4 worm cellular contexts compared by ENCODE assay signal in genomic region chrV:723895-724352, ce11.
A peak's percentile ranks its signal among the peaks of the same experiment; 100 is the strongest.
TF ChIP-seq lines count a peak whose summit lies in the region.

Gene fbxb-72 (minus strand): TSS chrV:723952.

TF ChIP-seq in whole organism, L1 larva, 84 proteins besides CTCF, POLR2A, EP300 and RAD21 (continued from another document and continues in another):
- TF ChIP-seq jun-1 (tag; optimal IDR thresholded peaks at IDR 0.05; lab: Kevin White, UChicago) (peak; percentile 48), swsn-7 (tag; optimal IDR thresholded peaks at IDR 0.05; lab: Kevin White, UChicago) (peak; percentile 7), lin-39 (tag; optimal IDR thresholded peaks at IDR 0.05; lab: Kevin White, UChicago) (peak; percentile 37), fkh-10 (GFP tag; optimal IDR thresholded peaks at IDR 0.05; lab: Kevin White, UChicago) (no peak), grh-1 (GFP tag; IDR thresholded peaks at IDR 0.05; lab: Robert Waterston, UW) (no peak), snpc-4 (tag; optimal IDR thresholded peaks at IDR 0.05; lab: Kevin White, UChicago) (no peak), skn-1 (tag; optimal IDR thresholded peaks at IDR 0.05; lab: Kevin White, UChicago) (no peak), C04F5.9 (tag; optimal IDR thresholded peaks at IDR 0.05; lab: Kevin White, UChicago) (peak; percentile 21), vab-15 (tag; optimal IDR thresholded peaks at IDR 0.05; lab: Kevin White, UChicago) (no peak), zip-4 (GFP tag; optimal IDR thresholded peaks at IDR 0.05; lab: Kevin White, UChicago) (peak; percentile 23), hpl-2 (GFP tag; optimal IDR thresholded peaks at IDR 0.05; lab: Kevin White, UChicago) (peak; percentile 75), hlh-4 (tag; optimal IDR thresholded peaks at IDR 0.05; lab: Kevin White, UChicago) (no peak), elt-3 (tag; optimal IDR thresholded peaks at IDR 0.05; lab: Kevin White, UChicago) (peak in 2 of 6 experiments; percentile 12 to 20), ztf-11 (tag; optimal IDR thresholded peaks at IDR 0.05; lab: Kevin White, UChicago) (peak in 1 of 2 experiments; percentile 5), mab-9 (GFP tag; IDR thresholded peaks at IDR 0.05; lab: Robert Waterston, UW) (no peak), tbx-2 (tag; optimal IDR thresholded peaks at IDR 0.05; lab: Kevin White, UChicago) (peak; percentile 69), unc-98 (GFP tag; IDR thresholded peaks at IDR 0.05; lab: Robert Waterston, UW) (no peak), nhr-85 (tag; lab: Kevin White, UChicago) (no peak), tlp-1 (tag; optimal IDR thresholded peaks at IDR 0.05; lab: Kevin White, UChicago) (no peak), blmp-1 (tag; optimal IDR thresholded peaks at IDR 0.05; lab: Kevin White, UChicago) (no peak), ets-5 (GFP tag; IDR thresholded peaks at IDR 0.05; lab: Robert Waterston, UW) (no peak), pax-3 (tag; optimal IDR thresholded peaks at IDR 0.05; lab: Kevin White, UChicago) (no peak), alr-1 (tag; optimal IDR thresholded peaks at IDR 0.05; lab: Kevin White, UChicago; ENCODE audit: borderline replicate concordance) (no peak), egl-27 (tag; optimal IDR thresholded peaks at IDR 0.05; lab: Kevin White, UChicago) (no peak), rnt-1 (tag; optimal IDR thresholded peaks at IDR 0.05; lab: Kevin White, UChicago) (peak; percentile 53), efl-3 (GFP tag; optimal IDR thresholded peaks at IDR 0.05; lab: Kevin White, UChicago) (no peak), ceh-8 (GFP tag; optimal IDR thresholded peaks at IDR 0.05; lab: Kevin White, UChicago) (no peak), aly-2 (tag; optimal IDR thresholded peaks at IDR 0.05; lab: Kevin White, UChicago) (peak; percentile 100), nhr-237 (tag; optimal IDR thresholded peaks at IDR 0.05; lab: Kevin White, UChicago) (no peak), dsc-1 (tag; optimal IDR thresholded peaks at IDR 0.05; lab: Kevin White, UChicago) (no peak), lin-15B (tag; optimal IDR thresholded peaks at IDR 0.05; lab: Kevin White, UChicago) (no peak), unc-30 (tag; optimal IDR thresholded peaks at IDR 0.05; lab: Kevin White, UChicago) (no peak), ceh-88 (GFP tag; IDR thresholded peaks at IDR 0.05; lab: Robert Waterston, UW) (peak; percentile 38; the same call in 1 of the 2 replicates), fkh-8 (tag; optimal IDR thresholded peaks at IDR 0.05; lab: Kevin White, UChicago) (peak; percentile 46)

TF ChIP-seq in whole organism, L3 larva, 47 proteins besides CTCF, POLR2A, EP300 and RAD21 (continued from another document):
- TF ChIP-seq pha-4 (tag; optimal IDR thresholded peaks at IDR 0.05; lab: Kevin White, UChicago) (peak; percentile 55), zag-1 (tag; optimal IDR thresholded peaks at IDR 0.05; lab: Kevin White, UChicago) (no peak), ceh-9 (tag; optimal IDR thresholded peaks at IDR 0.05; lab: Kevin White, UChicago) (no peak)

TF ChIP-seq in whole organism, L4 larva, 104 proteins besides CTCF, POLR2A, EP300 and RAD21 (continued from another document and continues in another):
- peak; percentile 8; the same call in 1 of the 2 replicates for TF ChIP-seq Y105C5A.15 (GFP tag; IDR thresholded peaks at IDR 0.05; lab: Robert Waterston, UW)
- TF ChIP-seq F37D6.2 (tag; optimal IDR thresholded peaks at IDR 0.05; lab: Kevin White, UChicago): no peak
- peak; percentile 90 for TF ChIP-seq dve-1 (tag; optimal IDR thresholded peaks at IDR 0.05; lab: Kevin White, UChicago; ENCODE audit: insufficient read depth)
- no peak for TF ChIP-seq ceh-32 (tag; optimal IDR thresholded peaks at IDR 0.05; lab: Kevin White, UChicago; ENCODE audit: poor library complexity)
- TF ChIP-seq madf-5 (GFP tag; IDR thresholded peaks at IDR 0.05; lab: Robert Waterston, UW): no peak
- TF ChIP-seq F44E2.7 (GFP tag; IDR thresholded peaks at IDR 0.05; lab: Robert Waterston, UW): no peak
- TF ChIP-seq lin-38 (GFP tag; IDR thresholded peaks at IDR 0.05; lab: Robert Waterston, UW): peak; percentile 58
- 0 out of 2 replicates have a peak, but pooled peaks have one; percentile 19 for TF ChIP-seq lim-7 (GFP tag; IDR thresholded peaks at IDR 0.05; lab: Robert Waterston, UW)
- TF ChIP-seq nhr-76 (tag; optimal IDR thresholded peaks at IDR 0.05; lab: Kevin White, UChicago): no peak
- TF ChIP-seq hif-1 (tag; optimal IDR thresholded peaks at IDR 0.05; lab: Kevin White, UChicago): peak; percentile 59 to 65
- no peak for TF ChIP-seq cey-2 (tag; optimal IDR thresholded peaks at IDR 0.05; lab: Kevin White, UChicago; ENCODE audit: borderline replicate concordance, insufficient read depth)
- no peak for TF ChIP-seq attf-4 (tag; optimal IDR thresholded peaks at IDR 0.05; lab: Kevin White, UChicago)
- TF ChIP-seq spr-3 (GFP tag; optimal IDR thresholded peaks at IDR 0.05; lab: Kevin White, UChicago): peak; percentile 22
- TF ChIP-seq lir-3 (tag; optimal IDR thresholded peaks at IDR 0.05; lab: Kevin White, UChicago): no peak
- no peak; the same call in 1 of the 2 replicates for TF ChIP-seq lin-29 (GFP tag; IDR thresholded peaks at IDR 0.05; lab: Robert Waterston, UW)
- TF ChIP-seq mxl-3 (GFP tag; optimal IDR thresholded peaks at IDR 0.05; lab: Kevin White, UChicago): peak; percentile 42
- peak; percentile 43 for TF ChIP-seq hlh-30 (tag; optimal IDR thresholded peaks at IDR 0.05; lab: Kevin White, UChicago; ENCODE audit: insufficient read depth)
- TF ChIP-seq nhr-102 (tag; optimal IDR thresholded peaks at IDR 0.05; lab: Kevin White, UChicago): peak; percentile 95
- no peak for TF ChIP-seq ztf-11 (tag; optimal IDR thresholded peaks at IDR 0.05; lab: Kevin White, UChicago)
- TF ChIP-seq Y5F2A.4 (GFP tag; optimal IDR thresholded peaks at IDR 0.05; lab: Kevin White, UChicago): peak; percentile 33
- peak; percentile 96 for TF ChIP-seq nhr-10 (tag; optimal IDR thresholded peaks at IDR 0.05; lab: Kevin White, UChicago)
- peak; percentile 83 for TF ChIP-seq zip-2 (tag; optimal IDR thresholded peaks at IDR 0.05; lab: Kevin White, UChicago)
- TF ChIP-seq D1046.2 (GFP tag; IDR thresholded peaks at IDR 0.05; lab: Robert Waterston, UW): no peak
- TF ChIP-seq saeg-2 (GFP tag; IDR thresholded peaks at IDR 0.05; lab: Robert Waterston, UW): peak; percentile 74
- peak; percentile 82 for TF ChIP-seq arid-1 (GFP tag; conservative IDR thresholded peaks at IDR 0.05; lab: Robert Waterston, UW)
- TF ChIP-seq rbr-2 (tag; optimal IDR thresholded peaks at IDR 0.05; lab: Kevin White, UChicago): peak; percentile 34
- peak; percentile 99 for TF ChIP-seq ama-1 (optimal IDR thresholded peaks at IDR 0.05; lab: Kevin White, UChicago)
- TF ChIP-seq unc-39 (tag; optimal IDR thresholded peaks at IDR 0.05; lab: Kevin White, UChicago): no peak
- TF ChIP-seq Y48G9A.11 (GFP tag; IDR thresholded peaks at IDR 0.05; lab: Robert Waterston, UW): 0 out of 2 replicates have a peak, but pooled peaks have one; percentile 14
- no peak for TF ChIP-seq ceh-28 (tag; optimal IDR thresholded peaks at IDR 0.05; lab: Kevin White, UChicago)
- TF ChIP-seq zag-1 (tag; optimal IDR thresholded peaks at IDR 0.05; lab: Kevin White, UChicago): no peak
- no peak for TF ChIP-seq egl-43 (GFP tag; IDR thresholded peaks at IDR 0.05; lab: Robert Waterston, UW)
- TF ChIP-seq hlh-11 (tag; optimal IDR thresholded peaks at IDR 0.05; lab: Kevin White, UChicago): peak; percentile 63
- TF ChIP-seq daf-8 (GFP tag; IDR thresholded peaks at IDR 0.05; lab: Robert Waterston, UW): no peak
- TF ChIP-seq lin-13 (GFP tag; optimal IDR thresholded peaks at IDR 0.05; lab: Kevin White, UChicago): peak; percentile 14
- TF ChIP-seq F10B5.3 (tag; optimal IDR thresholded peaks at IDR 0.05; lab: Kevin White, UChicago): no peak
- TF ChIP-seq lsy-2 (tag; optimal IDR thresholded peaks at IDR 0.05; lab: Kevin White, UChicago): peak; percentile 76 to 84
- no peak for TF ChIP-seq nhr-111 (GFP tag; optimal IDR thresholded peaks at IDR 0.05; lab: Kevin White, UChicago)
- peak; percentile 89 for TF ChIP-seq nhr-42 (GFP tag; IDR thresholded peaks at IDR 0.05; lab: Robert Waterston, UW)
- peak; percentile 92 for TF ChIP-seq spr-1 (tag; optimal IDR thresholded peaks at IDR 0.05; lab: Kevin White, UChicago)
- peak; percentile 45 for TF ChIP-seq nhr-28 (tag; optimal IDR thresholded peaks at IDR 0.05; lab: Kevin White, UChicago)
- peak; percentile 13 for TF ChIP-seq gei-8 (GFP tag; optimal IDR thresholded peaks at IDR 0.05; lab: Kevin White, UChicago)
- TF ChIP-seq nhr-11 (tag; optimal IDR thresholded peaks at IDR 0.05; lab: Kevin White, UChicago): peak; percentile 49
- TF ChIP-seq duxl-1 (tag; optimal IDR thresholded peaks at IDR 0.05; lab: Kevin White, UChicago; ENCODE audit: poor library complexity): peak; percentile 75
- TF ChIP-seq lin-39 (tag; optimal IDR thresholded peaks at IDR 0.05; lab: Kevin White, UChicago): no peak
- peak; percentile 95 for TF ChIP-seq aha-1 (tag; lab: Kevin White, UChicago)
- no peak; the same call in 1 of the 2 replicates for TF ChIP-seq dmd-9 (GFP tag; IDR thresholded peaks at IDR 0.05; lab: Robert Waterston, UW)
- no peak for TF ChIP-seq ces-1 (GFP tag; optimal IDR thresholded peaks at IDR 0.05; lab: Kevin White, UChicago)
- TF ChIP-seq ZK546.5 (tag; optimal IDR thresholded peaks at IDR 0.05; lab: Kevin White, UChicago): no peak
- TF ChIP-seq nhr-77 (tag; optimal IDR thresholded peaks at IDR 0.05; lab: Kevin White, UChicago): peak; percentile 93

TF ChIP-seq in whole organism, young adult, 124 proteins besides CTCF, POLR2A, EP300 and RAD21 (continued from another document):
- TF ChIP-seq dpl-1 (GFP tag; optimal IDR thresholded peaks at IDR 0.05; lab: Kevin White, UChicago): no peak
- no peak for TF ChIP-seq F37B4.10 (GFP tag; IDR thresholded peaks at IDR 0.05; lab: Robert Waterston, UW)
- TF ChIP-seq F55B11.4 (tag; optimal IDR thresholded peaks at IDR 0.05; lab: Kevin White, UChicago; ENCODE audit: borderline replicate concordance, insufficient read depth): no peak
- TF ChIP-seq attf-6 (GFP tag; IDR thresholded peaks at IDR 0.05; lab: Robert Waterston, UW): no peak
- peak; percentile 38 for TF ChIP-seq gei-17 (GFP tag; optimal IDR thresholded peaks at IDR 0.05; lab: Kevin White, UChicago)
- peak; percentile 81; the same call in 1 of the 2 replicates for TF ChIP-seq Y95B8A.8 (GFP tag; IDR thresholded peaks at IDR 0.05; lab: Robert Waterston, UW)
- TF ChIP-seq let-607 (tag; optimal IDR thresholded peaks at IDR 0.05; lab: Kevin White, UChicago): no peak
- TF ChIP-seq ccch-3 (GFP tag; optimal IDR thresholded peaks at IDR 0.05; lab: Kevin White, UChicago): no peak
- no peak; the same call in 1 of the 2 replicates for TF ChIP-seq egl-44 (GFP tag; IDR thresholded peaks at IDR 0.05; lab: Robert Waterston, UW)
- no peak for TF ChIP-seq cebp-2 (GFP tag; IDR thresholded peaks at IDR 0.05; lab: Robert Waterston, UW)
- TF ChIP-seq rcor-1 (GFP tag; IDR thresholded peaks at IDR 0.05; lab: Robert Waterston, UW): no peak
- TF ChIP-seq lir-1 (GFP tag; conservative IDR thresholded peaks at IDR 0.05; lab: Robert Waterston, UW): peak; percentile 58
- peak; percentile 75 for TF ChIP-seq lin-40 (tag; optimal IDR thresholded peaks at IDR 0.05; lab: Kevin White, UChicago)
- peak; percentile 39 for TF ChIP-seq nhr-80 (tag; optimal IDR thresholded peaks at IDR 0.05; lab: Kevin White, UChicago)
- no peak for TF ChIP-seq madf-8 (GFP tag; conservative IDR thresholded peaks at IDR 0.05; lab: Robert Waterston, UW)
- TF ChIP-seq lin-54 (GFP tag; optimal IDR thresholded peaks at IDR 0.05; lab: Kevin White, UChicago): no peak
- TF ChIP-seq pbrm-1 (GFP tag; IDR thresholded peaks at IDR 0.05; lab: Robert Waterston, UW): peak; percentile 52
- TF ChIP-seq ama-1 (optimal IDR thresholded peaks at IDR 0.05; lab: Kevin White, UChicago): peak; percentile 96
- no peak for TF ChIP-seq ama-1 (GFP tag; optimal IDR thresholded peaks at IDR 0.05; lab: Kevin White, UChicago)
- no peak for TF ChIP-seq ceh-58 (GFP tag; IDR thresholded peaks at IDR 0.05; lab: Robert Waterston, UW)
- TF ChIP-seq Y53F4B.3 (GFP tag; IDR thresholded peaks at IDR 0.05; lab: Robert Waterston, UW): no peak
- TF ChIP-seq nhr-90 (tag; optimal IDR thresholded peaks at IDR 0.05; lab: Kevin White, UChicago): peak; percentile 11
- no peak for TF ChIP-seq mes-4 (tag; optimal IDR thresholded peaks at IDR 0.05; lab: Kevin White, UChicago)
- TF ChIP-seq ztf-6 (GFP tag; IDR thresholded peaks at IDR 0.05; lab: Robert Waterston, UW): no peak
- TF ChIP-seq Y56A3A.18 (GFP tag; IDR thresholded peaks at IDR 0.05; lab: Robert Waterston, UW): peak; percentile 81; the same call in 1 of the 2 replicates
- TF ChIP-seq F57A8.1 (GFP tag; optimal IDR thresholded peaks at IDR 0.05; lab: Kevin White, UChicago): peak; percentile 41
- TF ChIP-seq zim-3 (tag; optimal IDR thresholded peaks at IDR 0.05; lab: Kevin White, UChicago): peak; percentile 46
- TF ChIP-seq sptf-2 (GFP tag; optimal IDR thresholded peaks at IDR 0.05; lab: Kevin White, UChicago): no peak
- TF ChIP-seq ceh-79 (tag; optimal IDR thresholded peaks at IDR 0.05; lab: Kevin White, UChicago): no peak
- TF ChIP-seq zfh-2 (GFP tag; conservative IDR thresholded peaks at IDR 0.05; lab: Robert Waterston, UW): no peak
- TF ChIP-seq pha-4 (tag; optimal IDR thresholded peaks at IDR 0.05; lab: Kevin White, UChicago): peak; percentile 94
- TF ChIP-seq madf-6 (GFP tag; IDR thresholded peaks at IDR 0.05; lab: Robert Waterston, UW): no peak
- TF ChIP-seq cebp-1 (GFP tag; IDR thresholded peaks at IDR 0.05; lab: Robert Waterston, UW): peak; percentile 73
- TF ChIP-seq cebp-1 (tag; optimal IDR thresholded peaks at IDR 0.05; lab: Kevin White, UChicago): peak; percentile 89
- no peak for TF ChIP-seq B0019.2 (GFP tag; conservative IDR thresholded peaks at IDR 0.05; lab: Robert Waterston, UW)
- TF ChIP-seq atf-7 (tag; optimal IDR thresholded peaks at IDR 0.05; lab: Kevin White, UChicago): peak; percentile 66
- TF ChIP-seq lag-1 (GFP tag; IDR thresholded peaks at IDR 0.05; lab: Robert Waterston, UW): no peak
- no peak for TF ChIP-seq hrde-1 (tag; optimal IDR thresholded peaks at IDR 0.05; lab: Kevin White, UChicago; ENCODE audit: borderline replicate concordance)
- peak; percentile 88 for TF ChIP-seq F23B12.7 (tag; optimal IDR thresholded peaks at IDR 0.05; lab: Kevin White, UChicago; ENCODE audit: insufficient read depth)
- TF ChIP-seq ztf-25 (GFP tag; IDR thresholded peaks at IDR 0.05; lab: Robert Waterston, UW): no peak
- peak; percentile 85 for TF ChIP-seq Y79H2A.3 (GFP tag; conservative IDR thresholded peaks at IDR 0.05; lab: Robert Waterston, UW)
- no peak for TF ChIP-seq egrh-3 (GFP tag; IDR thresholded peaks at IDR 0.05; lab: Robert Waterston, UW)
- TF ChIP-seq chd-7 (tag; optimal IDR thresholded peaks at IDR 0.05; lab: Kevin White, UChicago): peak; percentile 77
- TF ChIP-seq nfyb-1 (GFP tag; IDR thresholded peaks at IDR 0.05; lab: Robert Waterston, UW): peak; percentile 88
- TF ChIP-seq D2030.7 (GFP tag; IDR thresholded peaks at IDR 0.05; lab: Robert Waterston, UW): no peak
- TF ChIP-seq snpc-3.4 (tag; optimal IDR thresholded peaks at IDR 0.05; lab: Kevin White, UChicago): no peak
- no peak for TF ChIP-seq dpff-1 (tag; optimal IDR thresholded peaks at IDR 0.05; lab: Kevin White, UChicago)
- TF ChIP-seq lin-35 (GFP tag; optimal IDR thresholded peaks at IDR 0.05; lab: Kevin White, UChicago): peak in 1 of 3 experiments; percentile 77
- TF ChIP-seq mel-28 (tag; optimal IDR thresholded peaks at IDR 0.05; lab: Kevin White, UChicago; ENCODE audit: borderline replicate concordance): no peak
- TF ChIP-seq ceh-27 (GFP tag; optimal IDR thresholded peaks at IDR 0.05; lab: Kevin White, UChicago): peak; percentile 22
- TF ChIP-seq B0336.3 (GFP tag; IDR thresholded peaks at IDR 0.05; lab: Robert Waterston, UW): peak; percentile 77
- 0 out of 2 replicates have a peak, but pooled peaks have one; percentile 59 for TF ChIP-seq nhr-120 (GFP tag; IDR thresholded peaks at IDR 0.05; lab: Robert Waterston, UW)
- no peak for TF ChIP-seq rpc-1 (optimal IDR thresholded peaks at IDR 0.05; lab: Kevin White, UChicago)
- no peak for TF ChIP-seq rpc-1 (tag; optimal IDR thresholded peaks at IDR 0.05; lab: Kevin White, UChicago)
- TF ChIP-seq aptf-2 (GFP tag; conservative IDR thresholded peaks at IDR 0.05; lab: Robert Waterston, UW): no peak
- TF ChIP-seq sdz-38 (tag; optimal IDR thresholded peaks at IDR 0.05; lab: Kevin White, UChicago): no peak
